Worm (Caenorhabditis elegans) whole organism, L1 larva: ENCODE data around the gene F20G2.1.
A peak's percentile ranks its signal among the peaks of the same experiment; 100 is the strongest.

Experiments
- C16A3.4 ChIP-seq: fragments of 150-350 bp; optimal IDR thresholded peaks from 2 replicates; lab custom pipeline; 2014; ENCODE audit warnings: missing biosample characterization, missing genetic modification characterization
- C34B4.2 ChIP-seq: sonication (generic microtip); optimal IDR thresholded peaks from 2 replicates; lab custom pipeline; 2017; ENCODE audit warnings: mild to moderate bottlenecking, missing genetic modification characterization, missing compliant biosample characterization
- aha-1 ChIP-seq: fragments of 150-350 bp; optimal IDR thresholded peaks from 2 replicates; lab custom pipeline; 2014; ENCODE audit warnings: missing biosample characterization, missing genetic modification characterization
- ama-1 ChIP-seq: fragments of 150-350 bp; optimal IDR thresholded peaks from 2 replicates; lab custom pipeline; 2014
- blmp-1 ChIP-seq: fragments of 150-350 bp; optimal IDR thresholded peaks from 2 replicates; lab custom pipeline; 2014; ENCODE audit warnings: missing biosample characterization, missing genetic modification characterization
- ceh-82 ChIP-seq, 3 experiments: fragments of 150-350 bp in 1 of 3; sonication (generic microtip) in 2 of 3; optimal IDR thresholded peaks; 2 replicates each; lab custom pipeline; 2014 to 2017; ENCODE audit warnings: missing biosample characterization in 3 of 3, missing genetic modification characterization in 3 of 3
- ces-1 ChIP-seq: fragments of 150-350 bp; optimal IDR thresholded peaks from 2 replicates; lab custom pipeline; 2014; ENCODE audit warnings: missing biosample characterization, missing genetic modification reagents, missing genetic modification characterization
- dpl-1 ChIP-seq, 3 experiments: fragments of 150-350 bp in 2 of 3; sonication (generic microtip) in 1 of 3; optimal IDR thresholded peaks; 2 replicates each; lab custom pipeline; 2014 to 2017; ENCODE audit warnings: missing biosample characterization in 3 of 3, missing genetic modification characterization in 3 of 3, missing genetic modification reagents in 3 of 3
- dsc-1 ChIP-seq: sonication (generic microtip); optimal IDR thresholded peaks from 2 replicates; lab custom pipeline; 2016; ENCODE audit warnings: mild to moderate bottlenecking, missing genetic modification characterization, missing compliant biosample characterization
- efl-1 ChIP-seq, 4 experiments: fragments of 150-350 bp; optimal IDR thresholded peaks in 3 of 4; peaks in 1 of 4; 1 replicate in 1 of 4; 2 replicates in 3 of 4; lab custom pipeline; 2014; ENCODE audit warnings: missing biosample characterization in 2 of 4, missing genetic modification characterization in 2 of 4, missing genetic modification reagents in 2 of 4
- elt-2 ChIP-seq: sonication (generic microtip); optimal IDR thresholded peaks from 2 replicates; lab custom pipeline; 2016; ENCODE audit warnings: missing genetic modification characterization, mild to moderate bottlenecking, inconsistent platforms, missing compliant biosample characterization, missing genetic modification reagents
- elt-3 ChIP-seq, 6 experiments: fragments of 150-350 bp in 1 of 6; sonication (generic microtip); optimal IDR thresholded peaks; 2 replicates each; lab custom pipeline; 2017 to 2018; ENCODE audit warnings: missing biosample characterization in 6 of 6, missing genetic modification characterization in 6 of 6, inconsistent platforms in 1 of 6
- ets-5 ChIP-seq: fragments of 200-800 bp; sonication (Bioruptor generic); IDR thresholded peaks from 2 replicates; pipeline ENCODE4 v1.3.6; 2022; ENCODE audit warnings: missing genetic modification characterization, missing compliant biosample characterization
- fkh-4 ChIP-seq: sonication (generic microtip); optimal IDR thresholded peaks from 2 replicates; lab custom pipeline; 2016; ENCODE audit warnings: missing compliant biosample characterization, missing genetic modification characterization, borderline replicate concordance
- grh-1 ChIP-seq: fragments of 200-800 bp; sonication (Bioruptor generic); IDR thresholded peaks from 2 replicates; pipeline ENCODE4 v1.3.6; 2022; ENCODE audit warnings: missing genetic modification reagents, missing genetic modification characterization, missing compliant biosample characterization
- irx-1 ChIP-seq: sonication (generic microtip); optimal IDR thresholded peaks from 2 replicates; lab custom pipeline; 2016; ENCODE audit warnings: missing genetic modification characterization, missing compliant biosample characterization
- jun-1 ChIP-seq: fragments of 150-350 bp; optimal IDR thresholded peaks from 2 replicates; lab custom pipeline; 2014; ENCODE audit warnings: missing biosample characterization, missing genetic modification reagents, missing genetic modification characterization
- lin-14 ChIP-seq: fragments of 200-800 bp; sonication (Bioruptor generic); optimal IDR thresholded peaks from 2 replicates; lab custom pipeline; 2018; ENCODE audit warnings: mild to moderate bottlenecking, missing genetic modification characterization, moderate library complexity, missing compliant biosample characterization
- lin-15B ChIP-seq: fragments of 150-350 bp; sonication (generic microtip); optimal IDR thresholded peaks from 3 replicates; lab custom pipeline; 2014; ENCODE audit warnings: missing biosample characterization, missing genetic modification characterization
- lin-35 ChIP-seq, 2 experiments: fragments of 150-350 bp; optimal IDR thresholded peaks; 2 replicates each; lab custom pipeline; 2014; ENCODE audit warnings: missing biosample characterization in 2 of 2, missing genetic modification characterization in 2 of 2, missing genetic modification reagents in 2 of 2
- lir-3 ChIP-seq: sonication (generic microtip); optimal IDR thresholded peaks from 2 replicates; lab custom pipeline; 2016; ENCODE audit warnings: mild to moderate bottlenecking, missing genetic modification characterization, moderate library complexity, missing compliant biosample characterization; ENCODE audit not compliant: poor library complexity
- lsy-2 ChIP-seq, 2 experiments: fragments of 150-350 bp; optimal IDR thresholded peaks; 2 replicates each; lab custom pipeline; 2014; ENCODE audit warnings: missing biosample characterization in 2 of 2, missing genetic modification characterization in 2 of 2
- mdl-1 ChIP-seq, 2 experiments: fragments of 150-350 bp; optimal IDR thresholded peaks; 2 replicates each; lab custom pipeline; 2014 to 2017; ENCODE audit warnings: missing biosample characterization in 2 of 2, missing genetic modification characterization in 2 of 2, inconsistent platforms in 1 of 2
- mef-2 ChIP-seq: fragments of 150-350 bp; optimal IDR thresholded peaks from 2 replicates; lab custom pipeline; 2014; ENCODE audit warnings: missing biosample characterization, missing genetic modification characterization
- mep-1 ChIP-seq: fragments of 150-350 bp; optimal IDR thresholded peaks from 2 replicates; lab custom pipeline; 2014; ENCODE audit warnings: missing biosample characterization, missing genetic modification characterization
- nhr-11 ChIP-seq: fragments of 150-350 bp; optimal IDR thresholded peaks from 2 replicates; lab custom pipeline; 2014; ENCODE audit warnings: missing biosample characterization, missing genetic modification characterization
- nhr-19 ChIP-seq: fragments of 200-800 bp; sonication (Bioruptor generic); conservative IDR thresholded peaks from 2 replicates; pipeline ENCODE4 v1.3.6; 2022; ENCODE audit warnings: missing genetic modification characterization, missing compliant biosample characterization
- nhr-20 ChIP-seq: sonication (generic microtip); optimal IDR thresholded peaks from 2 replicates; lab custom pipeline; 2016; ENCODE audit warnings: mild to moderate bottlenecking, missing genetic modification characterization, missing compliant biosample characterization
- nhr-237 ChIP-seq: fragments of 150-350 bp; optimal IDR thresholded peaks from 2 replicates; lab custom pipeline; 2014; ENCODE audit warnings: missing biosample characterization, missing genetic modification characterization
- nhr-47 ChIP-seq: sonication (generic microtip); optimal IDR thresholded peaks from 2 replicates; lab custom pipeline; 2016; ENCODE audit warnings: mild to moderate bottlenecking, missing genetic modification characterization, moderate library complexity, missing compliant biosample characterization
- nhr-71 ChIP-seq: sonication (generic microtip); optimal IDR thresholded peaks from 2 replicates; lab custom pipeline; 2016; ENCODE audit warnings: mild to moderate bottlenecking, missing genetic modification characterization, moderate library complexity, missing compliant biosample characterization
- nhr-85 ChIP-seq: sonication (generic microtip); peaks from one replicate; lab custom pipeline; 2016; ENCODE audit warnings: missing genetic modification characterization, inconsistent platforms, missing compliant biosample characterization
- nhr-90 ChIP-seq: sonication (generic microtip); optimal IDR thresholded peaks from 2 replicates; lab custom pipeline; 2016; ENCODE audit warnings: mild to moderate bottlenecking, missing genetic modification characterization, missing compliant biosample characterization; ENCODE audit not compliant: poor library complexity
- pqm-1 ChIP-seq: sonication (generic microtip); optimal IDR thresholded peaks from 3 replicates; lab custom pipeline; 2017; ENCODE audit warnings: missing biosample characterization, missing genetic modification characterization
- rnt-1 ChIP-seq: sonication (generic microtip); optimal IDR thresholded peaks from 2 replicates; lab custom pipeline; 2016; ENCODE audit warnings: mild to moderate bottlenecking, missing genetic modification characterization, moderate library complexity, missing compliant biosample characterization
- skn-1 ChIP-seq: fragments of 150-350 bp; optimal IDR thresholded peaks from 2 replicates; lab custom pipeline; 2014; ENCODE audit warnings: missing biosample characterization, missing genetic modification characterization
- snu-23 ChIP-seq: sonication (generic microtip); optimal IDR thresholded peaks from 2 replicates; lab custom pipeline; 2016; ENCODE audit warnings: missing genetic modification characterization, missing compliant biosample characterization
- tlp-1 ChIP-seq: fragments of 150-350 bp; optimal IDR thresholded peaks from 2 replicates; lab custom pipeline; 2014; ENCODE audit warnings: missing biosample characterization, missing genetic modification characterization
- unc-130 ChIP-seq: fragments of 150-350 bp; optimal IDR thresholded peaks from 2 replicates; lab custom pipeline; 2017; ENCODE audit warnings: missing biosample characterization, missing genetic modification characterization, inconsistent platforms
- unc-30 ChIP-seq: sonication (generic microtip); optimal IDR thresholded peaks from 2 replicates; lab custom pipeline; 2017; ENCODE audit warnings: missing biosample characterization, missing genetic modification characterization
- unc-86 ChIP-seq: sonication (generic microtip); optimal IDR thresholded peaks from 2 replicates; lab custom pipeline; 2016; ENCODE audit warnings: missing genetic modification characterization, missing compliant biosample characterization
- unc-98 ChIP-seq: fragments of 200-800 bp; sonication (Bioruptor generic); IDR thresholded peaks from 2 replicates; pipeline ENCODE4 v1.3.6; 2022; ENCODE audit warnings: missing genetic modification characterization, missing compliant biosample characterization
- xbp-1 ChIP-seq: sonication (generic microtip); optimal IDR thresholded peaks from 2 replicates; lab custom pipeline; 2016; ENCODE audit warnings: missing genetic modification characterization, missing compliant biosample characterization
- ztf-4 ChIP-seq: fragments of 150-350 bp; optimal IDR thresholded peaks from 2 replicates; lab custom pipeline; 2014; ENCODE audit warnings: missing biosample characterization, missing genetic modification characterization

The F20G2.1 gene

ce11 chrV:13787948-13788681 lies 34.7 kb upstream of the F20G2.1 start:
- peak in 1 of 6 experiments; percentile 15 for TF ChIP-seq elt-3 (tag; optimal IDR thresholded peaks at IDR 0.05; lab: Kevin White, UChicago)
- TF ChIP-seq mep-1: peak; percentile 51
- peak; percentile 51 for TF ChIP-seq nhr-90 (tag; lab: Kevin White, UChicago)
- TF ChIP-seq xbp-1 (tag; lab: Kevin White, UChicago): no peak
- TF ChIP-seq nhr-19 (GFP tag; lab: Robert Waterston, UW): peak; percentile 69
- no peak for TF ChIP-seq efl-1 (optimal IDR thresholded peaks at IDR 0.05; lab: Kevin White, UChicago)
- peak in 1 of 2 experiments; percentile 91 for TF ChIP-seq efl-1 (GFP tag; optimal IDR thresholded peaks at IDR 0.05 in 1 of 2; lab: Kevin White, UChicago)
- TF ChIP-seq nhr-20 (tag; lab: Kevin White, UChicago): peak; percentile 35
- no peak for TF ChIP-seq C34B4.2 (tag; lab: Kevin White, UChicago)
- peak; percentile 44 for TF ChIP-seq irx-1 (tag; lab: Kevin White, UChicago)
- TF ChIP-seq ceh-82 (tag; optimal IDR thresholded peaks at IDR 0.05; lab: Kevin White, UChicago): peak in 1 of 3 experiments; percentile 2
- TF ChIP-seq dsc-1 (tag; lab: Kevin White, UChicago): no peak
- TF ChIP-seq skn-1 (tag; lab: Kevin White, UChicago): no peak
- TF ChIP-seq mdl-1 (tag; optimal IDR thresholded peaks at IDR 0.05; lab: Kevin White, UChicago): peak in 1 of 2 experiments; percentile 3
- TF ChIP-seq unc-98: no peak
- peak; percentile 75 for TF ChIP-seq lin-14 (GFP tag; lab: Kevin White, UChicago)
- peak; percentile 23 for TF ChIP-seq elt-2 (tag; lab: Kevin White, UChicago)
- peak; percentile 67 for TF ChIP-seq snu-23 (GFP tag; lab: Kevin White, UChicago)
- TF ChIP-seq nhr-237 (tag; lab: Kevin White, UChicago): no peak
- TF ChIP-seq lin-35 (GFP tag; optimal IDR thresholded peaks at IDR 0.05; lab: Kevin White, UChicago): peak in 1 of 2 experiments; percentile 34
- TF ChIP-seq rnt-1: peak; percentile 54
- TF ChIP-seq grh-1 (GFP tag; lab: Robert Waterston, UW): peak; percentile 81
- peak; percentile 23 for TF ChIP-seq ama-1 (lab: Kevin White, UChicago)
- peak; percentile 24 for TF ChIP-seq unc-130 (tag; lab: Kevin White, UChicago)
- peak in 1 of 3 experiments; percentile 48 for TF ChIP-seq dpl-1 (GFP tag; optimal IDR thresholded peaks at IDR 0.05; lab: Kevin White, UChicago)
- TF ChIP-seq nhr-85: peak; percentile 95
- no peak for TF ChIP-seq lin-15B (tag; lab: Kevin White, UChicago)
- peak; percentile 31 for TF ChIP-seq lir-3 (tag; lab: Kevin White, UChicago)
- peak; percentile 57 for TF ChIP-seq ztf-4 (tag; lab: Kevin White, UChicago)
- TF ChIP-seq blmp-1 (tag; lab: Kevin White, UChicago): peak; percentile 53
- peak in 1 of 2 experiments; percentile 57 for TF ChIP-seq lsy-2 (tag; optimal IDR thresholded peaks at IDR 0.05; lab: Kevin White, UChicago)
- TF ChIP-seq nhr-71 (tag; lab: Kevin White, UChicago): peak; percentile 80
- TF ChIP-seq nhr-47 (tag; lab: Kevin White, UChicago): peak; percentile 44
- TF ChIP-seq C16A3.4: peak; percentile 26

ce11 chrV:13787225-13787898 lies 34.0 kb upstream of the F20G2.1 start, which contains the start of the genes F53C11.4 and F53C11.5:
Gene F53C11.4, minus strand, starts transcription at chrV:13787352.
Gene F53C11.5, plus strand, starts transcription at chrV:13787549.
- TF ChIP-seq aha-1 (tag; lab: Kevin White, UChicago) (no peak), nhr-20 (tag; lab: Kevin White, UChicago) (peak; percentile 49), mdl-1 (tag; optimal IDR thresholded peaks at IDR 0.05; lab: Kevin White, UChicago) (peak in 1 of 2 experiments; percentile 39), rnt-1 (peak; percentile 34), skn-1 (tag; lab: Kevin White, UChicago) (peak; percentile 10), dpl-1 (GFP tag; optimal IDR thresholded peaks at IDR 0.05; lab: Kevin White, UChicago) (peak in 1 of 3 experiments; percentile 12), pqm-1 (tag; lab: Kevin White, UChicago) (peak; percentile 23), unc-86 (tag; lab: Kevin White, UChicago) (peak; percentile 2), fkh-4 (no peak), mef-2 (no peak), ets-5 (GFP tag; lab: Robert Waterston, UW) (no peak), nhr-47 (tag; lab: Kevin White, UChicago) (no peak), nhr-90 (tag; lab: Kevin White, UChicago) (no peak), ces-1 (no peak), tlp-1 (no peak), ztf-4 (tag; lab: Kevin White, UChicago) (no peak), elt-2 (tag; lab: Kevin White, UChicago) (peak; percentile 20), lsy-2 (tag; optimal IDR thresholded peaks at IDR 0.05; lab: Kevin White, UChicago) (peak; percentile 53 to 81), lin-35 (GFP tag; optimal IDR thresholded peaks at IDR 0.05; lab: Kevin White, UChicago) (peak in 1 of 2 experiments; percentile 39), dsc-1 (tag; lab: Kevin White, UChicago) (peak; percentile 2), lir-3 (tag; lab: Kevin White, UChicago) (peak; percentile 15), nhr-19 (GFP tag; lab: Robert Waterston, UW) (no peak; the same call in 1 of the 2 replicates), unc-30 (no peak), blmp-1 (tag; lab: Kevin White, UChicago) (peak; percentile 63), lin-14 (GFP tag; lab: Kevin White, UChicago) (no peak), jun-1 (peak; percentile 30), snu-23 (GFP tag; lab: Kevin White, UChicago) (peak; percentile 17), nhr-11 (no peak), elt-3 (tag; optimal IDR thresholded peaks at IDR 0.05; lab: Kevin White, UChicago) (peak in 2 of 6 experiments; percentile 31 to 40)
